Worm (Caenorhabditis elegans) whole organism, midembryonic: ENCODE measurements around the gene C32B5.13.

Experiments used
- T22C8.4 ChIP-seq: fragments of 200-800 bp; sonication (Bioruptor generic); IDR thresholded peaks from 2 replicates; pipeline ENCODE4 v1.3.6; 2022; ENCODE audit warnings: missing genetic modification characterization, missing compliant biosample characterization
- cog-1 ChIP-seq: sonication (generic microtip); optimal IDR thresholded peaks from 2 replicates; lab custom pipeline; 2016; ENCODE audit warnings: missing genetic modification characterization, missing compliant biosample characterization
- flt-1 ChIP-seq: fragments of 200-800 bp; sonication (Bioruptor generic); IDR thresholded peaks from 2 replicates; pipeline ENCODE4 v1.3.6; 2022; ENCODE audit warnings: missing genetic modification characterization, missing compliant biosample characterization
- klf-2 ChIP-seq: fragments of 200-800 bp; sonication (Bioruptor generic); conservative IDR thresholded peaks from 2 replicates; pipeline ENCODE4 v1.3.6; 2022; ENCODE audit warnings: missing genetic modification reagents, missing genetic modification characterization, missing compliant biosample characterization
- med-1 ChIP-seq: sonication (generic microtip); optimal IDR thresholded peaks from 2 replicates; lab custom pipeline; 2017; ENCODE audit warnings: missing genetic modification characterization, mild to moderate bottlenecking, missing compliant biosample characterization, antibody characterized with exemption, missing genetic modification reagents; ENCODE audit not compliant: insufficient read depth
- ref-1 ChIP-seq: fragments of 200-800 bp; sonication (Bioruptor generic); conservative IDR thresholded peaks from 2 replicates; pipeline ENCODE4 v1.3.6; 2022; ENCODE audit warnings: missing genetic modification reagents, missing genetic modification characterization, missing compliant biosample characterization
- tab-1 ChIP-seq: fragments of 200-800 bp; sonication (Bioruptor generic); IDR thresholded peaks from 2 replicates; pipeline ENCODE4 v1.3.6; 2022; ENCODE audit warnings: missing genetic modification characterization, missing compliant biosample characterization
- ztf-23 ChIP-seq: fragments of 200-800 bp; sonication (Bioruptor generic); IDR thresholded peaks from 2 replicates; pipeline ENCODE4 v1.3.6; 2022; ENCODE audit warnings: missing genetic modification reagents, missing genetic modification characterization, missing compliant biosample characterization
- ztf-29 ChIP-seq: fragments of 200-800 bp; sonication (Bioruptor generic); IDR thresholded peaks from 2 replicates; pipeline ENCODE4 v1.3.6; 2022; ENCODE audit warnings: missing genetic modification reagents, missing genetic modification characterization, missing compliant biosample characterization

- TF ChIP-seq ref-1 (GFP tag; lab: Robert Waterston, UW): no peak
- TF ChIP-seq tab-1 (GFP tag; lab: Robert Waterston, UW): no peak
- TF ChIP-seq med-1 (GFP tag; lab: Kevin White, UChicago): no peak
- TF ChIP-seq ztf-29 (GFP tag; lab: Robert Waterston, UW): no peak
- TF ChIP-seq ztf-23 (GFP tag; lab: Robert Waterston, UW): no peak
- no peak for TF ChIP-seq cog-1 (tag; lab: Kevin White, UChicago)
- TF ChIP-seq klf-2 (GFP tag; lab: Robert Waterston, UW): no peak
- no peak for TF ChIP-seq T22C8.4 (GFP tag; lab: Robert Waterston, UW)
- no peak for TF ChIP-seq flt-1
Observed at ce11 chrII:948091-948490, 13.8 kb downstream of the C32B5.13 start, which contains the start of gene fbxc-32.
